Worm (Caenorhabditis elegans) whole organism, late embryonic: ENCODE measurements around the gene slcr-46.3.

Experiments
- K02D7.2 ChIP-seq: sonication (generic microtip); optimal IDR thresholded peaks from 2 replicates; lab custom pipeline; 2017; ENCODE audit warnings: mild to moderate bottlenecking, missing genetic modification characterization, missing compliant biosample characterization
- K09A11.1 ChIP-seq: sonication (generic microtip); optimal IDR thresholded peaks from 2 replicates; lab custom pipeline; 2017; ENCODE audit warnings: antibody characterized with exemption, mild to moderate bottlenecking, missing genetic modification characterization, missing compliant biosample characterization; ENCODE audit not compliant: insufficient read depth
- T23F11.4 ChIP-seq: fragments of 200-800 bp; sonication (Bioruptor generic); optimal IDR thresholded peaks from 2 replicates; lab custom pipeline; 2018; ENCODE audit warnings: mild to moderate bottlenecking, missing genetic modification characterization, missing compliant biosample characterization
- Y22D7AL.16 ChIP-seq: sonication (generic microtip); optimal IDR thresholded peaks from 2 replicates; lab custom pipeline; 2016; ENCODE audit warnings: missing genetic modification characterization, missing compliant biosample characterization
- ahr-1 ChIP-seq: sonication (generic microtip); optimal IDR thresholded peaks from 2 replicates; lab custom pipeline; 2016; ENCODE audit warnings: missing genetic modification characterization, missing compliant biosample characterization
- ceh-14 ChIP-seq: sonication (generic microtip); optimal IDR thresholded peaks from 2 replicates; lab custom pipeline; 2016; ENCODE audit warnings: missing genotype, missing genetic modification characterization, missing compliant biosample characterization
- ceh-19 ChIP-seq: fragments of 200-800 bp; sonication (Bioruptor generic); optimal IDR thresholded peaks from 2 replicates; lab custom pipeline; 2018; ENCODE audit warnings: mild to moderate bottlenecking, missing genetic modification characterization, missing compliant biosample characterization
- ceh-22 ChIP-seq: sonication (generic microtip); optimal IDR thresholded peaks from 2 replicates; lab custom pipeline; 2017; ENCODE audit warnings: missing biosample characterization, missing genetic modification characterization
- ceh-34 ChIP-seq: sonication (generic microtip); optimal IDR thresholded peaks from 2 replicates; lab custom pipeline; 2016; ENCODE audit warnings: mild to moderate bottlenecking, missing genetic modification characterization, missing compliant biosample characterization
- che-1 ChIP-seq: sonication (generic microtip); optimal IDR thresholded peaks from 2 replicates; lab custom pipeline; 2016; ENCODE audit warnings: mild to moderate bottlenecking, missing genetic modification characterization, missing compliant biosample characterization
- dmd-4 ChIP-seq: sonication (generic microtip); optimal IDR thresholded peaks from 2 replicates; lab custom pipeline; 2016; ENCODE audit warnings: borderline replicate concordance, missing genetic modification characterization, missing compliant biosample characterization
- dve-1 ChIP-seq: sonication (generic microtip); optimal IDR thresholded peaks from 2 replicates; lab custom pipeline; 2017; ENCODE audit warnings: antibody characterized with exemption, mild to moderate bottlenecking, missing genetic modification characterization, missing compliant biosample characterization
- eyg-1 ChIP-seq: sonication (generic microtip); optimal IDR thresholded peaks from 2 replicates; lab custom pipeline; 2016; ENCODE audit warnings: missing genotype, missing genetic modification characterization, missing compliant biosample characterization
- fax-1 ChIP-seq: sonication (generic microtip); optimal IDR thresholded peaks from 2 replicates; lab custom pipeline; 2016; ENCODE audit warnings: missing genotype, missing genetic modification characterization, missing compliant biosample characterization
- fkh-10 ChIP-seq: fragments of 150-350 bp; optimal IDR thresholded peaks from 2 replicates; lab custom pipeline; 2014; ENCODE audit warnings: missing biosample characterization, missing genetic modification reagents, missing genetic modification characterization
- hlh-13 ChIP-seq: fragments of 200-800 bp; sonication (Bioruptor generic); optimal IDR thresholded peaks from 2 replicates; lab custom pipeline; 2018; ENCODE audit warnings: mild to moderate bottlenecking, missing genetic modification characterization, missing compliant biosample characterization
- hlh-15 ChIP-seq: sonication (generic microtip); optimal IDR thresholded peaks from 2 replicates; lab custom pipeline; 2016; ENCODE audit warnings: missing genetic modification characterization, missing compliant biosample characterization
- hlh-6 ChIP-seq: sonication (generic microtip); optimal IDR thresholded peaks from 2 replicates; lab custom pipeline; 2016; ENCODE audit warnings: missing genotype, missing genetic modification characterization, missing compliant biosample characterization
- lim-6 ChIP-seq: sonication (generic microtip); optimal IDR thresholded peaks from 2 replicates; lab custom pipeline; 2016; ENCODE audit warnings: missing genetic modification characterization, missing compliant biosample characterization
- nfya-1 ChIP-seq: sonication (generic microtip); optimal IDR thresholded peaks from 2 replicates; lab custom pipeline; 2017; ENCODE audit warnings: missing genetic modification characterization, mild to moderate bottlenecking, missing compliant biosample characterization, antibody characterized with exemption, moderate library complexity
- nhr-11 ChIP-seq: fragments of 150-350 bp; optimal IDR thresholded peaks from 2 replicates; lab custom pipeline; 2014; ENCODE audit warnings: missing biosample characterization, missing genetic modification characterization
- nhr-232 ChIP-seq: sonication (generic microtip); optimal IDR thresholded peaks from 2 replicates; lab custom pipeline; 2016; ENCODE audit warnings: missing genetic modification characterization, missing compliant biosample characterization
- npax-4 ChIP-seq: sonication (generic microtip); optimal IDR thresholded peaks from 2 replicates; lab custom pipeline; 2016; ENCODE audit warnings: missing genetic modification characterization, missing compliant biosample characterization
- odd-2 ChIP-seq: sonication (generic microtip); optimal IDR thresholded peaks from 2 replicates; lab custom pipeline; 2017; ENCODE audit warnings: antibody characterized with exemption, mild to moderate bottlenecking, missing genetic modification characterization, missing compliant biosample characterization
- pha-2 ChIP-seq: sonication (generic microtip); optimal IDR thresholded peaks from 2 replicates; lab custom pipeline; 2017; ENCODE audit warnings: mild to moderate bottlenecking, missing genetic modification characterization, missing compliant biosample characterization
- pha-4 ChIP-seq: fragments of 150-350 bp; optimal IDR thresholded peaks from 2 replicates; lab custom pipeline; 2018; ENCODE audit warnings: missing biosample characterization, missing genetic modification reagents, missing genetic modification characterization
- pros-1 ChIP-seq: fragments of 150-350 bp; optimal IDR thresholded peaks from 2 replicates; lab custom pipeline; 2014; ENCODE audit warnings: missing biosample characterization, missing genetic modification reagents, missing genetic modification characterization
- ref-2 ChIP-seq: sonication (generic microtip); optimal IDR thresholded peaks from 2 replicates; lab custom pipeline; 2016; ENCODE audit warnings: missing genetic modification characterization, missing compliant biosample characterization
- sdc-2 ChIP-seq: sonication (generic microtip); optimal IDR thresholded peaks from 2 replicates; lab custom pipeline; 2016; ENCODE audit warnings: missing genotype, missing genetic modification characterization, missing compliant biosample characterization
- sox-2 ChIP-seq: fragments of 200-800 bp; sonication (Bioruptor generic); IDR thresholded peaks from 2 replicates; pipeline ENCODE4 v1.3.6; 2022; ENCODE audit warnings: missing genetic modification reagents, missing genetic modification characterization, missing compliant biosample characterization
- ttx-3 ChIP-seq: sonication (generic microtip); optimal IDR thresholded peaks from 2 replicates; lab custom pipeline; 2016; ENCODE audit warnings: missing genetic modification reagents, missing genetic modification characterization, missing compliant biosample characterization
- unc-3 ChIP-seq, 2 experiments: fragments of 200-800 bp in 1 of 2; sonication (Bioruptor generic) in 1 of 2; sonication (generic microtip) in 1 of 2; conservative IDR thresholded peaks in 1 of 2; optimal IDR thresholded peaks in 1 of 2; 2 replicates each; pipeline versions ENCODE4 v1.3.6 to Lab custom; 2016 to 2022; ENCODE audit warnings: missing compliant biosample characterization in 2 of 2, missing genetic modification characterization in 2 of 2, missing genetic modification reagents in 1 of 2
- unc-55 ChIP-seq: sonication (generic microtip); optimal IDR thresholded peaks from 2 replicates; lab custom pipeline; 2017; ENCODE audit warnings: missing biosample characterization, missing genetic modification reagents, missing genetic modification characterization
- unc-86 ChIP-seq: sonication (generic microtip); optimal IDR thresholded peaks from 2 replicates; lab custom pipeline; 2016; ENCODE audit warnings: missing genetic modification characterization, missing compliant biosample characterization

slcr-46.3 gene

ce11 chrV:9738077-9738705 is 14.3 kb upstream of the slcr-46.3 start:
- no peak for TF ChIP-seq che-1 (tag; lab: Kevin White, UChicago)

- TF ChIP-seq K02D7.2 (tag; lab: Kevin White, UChicago) (no peak), nhr-11 (tag; lab: Kevin White, UChicago) (no peak), fax-1 (no peak), sdc-2 (no peak), pros-1 (tag; lab: Kevin White, UChicago) (no peak), ceh-14 (tag; lab: Kevin White, UChicago) (no peak), npax-4 (tag; lab: Kevin White, UChicago) (no peak), ttx-3 (tag; lab: Kevin White, UChicago) (no peak), T23F11.4 (GFP tag; lab: Kevin White, UChicago) (no peak)
Measured at ce11 chrV:9737287-9737686, 13.4 kb upstream of the slcr-46.3 start, which contains the start of gene aqp-4. Gene aqp-4, plus strand, starts transcription at chrV:9737556.

ce11 chrV:9733920-9734454 is 10.1 kb upstream of the slcr-46.3 start, which contains the start of gene cal-7:
Gene cal-7, plus strand, starts transcription at chrV:9734103.
- TF ChIP-seq pros-1 (tag; lab: Kevin White, UChicago) = no peak
- TF ChIP-seq eyg-1 (tag; lab: Kevin White, UChicago) = no peak
- TF ChIP-seq hlh-6 (tag; lab: Kevin White, UChicago) = no peak
- no peak for TF ChIP-seq ceh-14 (tag; lab: Kevin White, UChicago)
- no peak for TF ChIP-seq dmd-4 (tag; lab: Kevin White, UChicago)
- TF ChIP-seq dve-1 = no peak
- no peak for TF ChIP-seq sdc-2
- TF ChIP-seq pha-4 (tag; lab: Kevin White, UChicago) = no peak
- no peak for TF ChIP-seq K09A11.1 (tag; lab: Kevin White, UChicago)
- TF ChIP-seq T23F11.4 (GFP tag; lab: Kevin White, UChicago) = no peak
- no peak for TF ChIP-seq npax-4 (tag; lab: Kevin White, UChicago)
- no peak for TF ChIP-seq nhr-232 (tag; lab: Kevin White, UChicago)
- no peak for TF ChIP-seq fkh-10 (GFP tag; lab: Kevin White, UChicago)
- TF ChIP-seq nhr-11 (tag; lab: Kevin White, UChicago) = no peak
- TF ChIP-seq fax-1 = no peak
- no peak for TF ChIP-seq ttx-3 (tag; lab: Kevin White, UChicago)
- no peak for TF ChIP-seq Y22D7AL.16 (tag; lab: Kevin White, UChicago)
- TF ChIP-seq ceh-34 (tag; lab: Kevin White, UChicago) = no peak
- no peak for TF ChIP-seq sox-2

- TF ChIP-seq sdc-2 (no peak), ref-2 (tag; lab: Kevin White, UChicago) (peak; percentile 24), ceh-19 (peak; percentile 27), unc-3 (GFP tag; conservative IDR thresholded peaks at IDR 0.05; lab: Robert Waterston, UW) (no peak), unc-3 (tag; optimal IDR thresholded peaks at IDR 0.05; lab: Kevin White, UChicago) (no peak), unc-86 (tag; lab: Kevin White, UChicago) (no peak), hlh-15 (tag; lab: Kevin White, UChicago) (no peak), pha-2 (tag; lab: Kevin White, UChicago) (no peak), ttx-3 (tag; lab: Kevin White, UChicago) (no peak), fkh-10 (GFP tag; lab: Kevin White, UChicago) (no peak), nfya-1 (tag; lab: Kevin White, UChicago) (no peak), hlh-13 (GFP tag; lab: Kevin White, UChicago) (no peak), unc-55 (peak; percentile 10), odd-2 (tag; lab: Kevin White, UChicago) (no peak), ahr-1 (tag; lab: Kevin White, UChicago) (no peak), lim-6 (no peak), nhr-11 (tag; lab: Kevin White, UChicago) (no peak), ceh-22 (no peak)
Measured at ce11 chrV:9731852-9732251, 7.9 kb upstream of the slcr-46.3 start.
